Fruit fly (Drosophila melanogaster) whole organism, embryonic: Measurements from ENCODE around the gene PK1-R.

ENCODE experiments used
- Abd-B ChIP-seq: fragments of 200-800 bp; sonication (Bioruptor generic); optimal IDR thresholded peaks from 2 replicates; lab custom pipeline; 2018; ENCODE audit warnings: missing biosample characterization, mild to moderate bottlenecking, missing genetic modification characterization, moderate library complexity
- Aef1 ChIP-seq: fragments of 200-800 bp; sonication (Bioruptor generic); IDR thresholded peaks from 3 replicates; pipeline ENCODE4 v1.3.6; 2022; ENCODE audit warnings: missing biosample characterization, missing genetic modification characterization
- CG10209 ChIP-seq: fragments of 200-800 bp; sonication (Bioruptor generic); optimal IDR thresholded peaks from 3 replicates; lab custom pipeline; 2017; ENCODE audit warnings: missing biosample characterization, mild to moderate bottlenecking, missing genetic modification characterization, missing genetic modification reagents
- CG10462 ChIP-seq: fragments of 200-800 bp; sonication (Bioruptor generic); optimal IDR thresholded peaks from 2 replicates; lab custom pipeline; 2016; ENCODE audit warnings: missing biosample characterization, missing genetic modification characterization
- CG10543 ChIP-seq: fragments of 200-800 bp; sonication (Bioruptor generic); optimal IDR thresholded peaks from 3 replicates; lab custom pipeline; 2017; ENCODE audit warnings: missing biosample characterization, mild to moderate bottlenecking, missing genetic modification characterization, moderate library complexity
- CG10654 ChIP-seq: fragments of 200-800 bp; sonication (Bioruptor generic); optimal IDR thresholded peaks from 2 replicates; lab custom pipeline; 2016; ENCODE audit warnings: missing biosample characterization, missing genetic modification characterization
- CG11504 ChIP-seq: fragments of 200-800 bp; sonication (Bioruptor generic); optimal IDR thresholded peaks from 3 replicates; lab custom pipeline; 2019; ENCODE audit warnings: missing biosample characterization, mild to moderate bottlenecking, missing genetic modification characterization, moderate library complexity
- CG11560 ChIP-seq: fragments of 200-800 bp; sonication (Bioruptor generic); IDR thresholded peaks from 3 replicates; pipeline ENCODE4 v1.3.6; 2022; ENCODE audit warnings: missing biosample characterization, missing genetic modification characterization
- CG12071 ChIP-seq: fragments of 200-800 bp; sonication (Bioruptor generic); optimal IDR thresholded peaks from 3 replicates; lab custom pipeline; 2018; ENCODE audit warnings: missing biosample characterization, mild to moderate bottlenecking, missing genetic modification characterization
- CG12299 ChIP-seq: fragments of 200-800 bp; sonication (Bioruptor generic); optimal IDR thresholded peaks from 2 replicates; lab custom pipeline; 2018; ENCODE audit warnings: missing biosample characterization, mild to moderate bottlenecking, missing genetic modification characterization
- CG15269 ChIP-seq: fragments of 200-800 bp; sonication (Bioruptor generic); optimal IDR thresholded peaks from 2 replicates; lab custom pipeline; 2018; ENCODE audit warnings: missing biosample characterization, mild to moderate bottlenecking, missing genetic modification characterization, moderate library complexity
- CG17802 ChIP-seq: fragments of 200-800 bp; sonication (Bioruptor generic); optimal IDR thresholded peaks from 2 replicates; lab custom pipeline; 2018; ENCODE audit warnings: missing biosample characterization, mild to moderate bottlenecking, missing genetic modification characterization, moderate library complexity
- CG17829 ChIP-seq: fragments of 200-800 bp; optimal IDR thresholded peaks from 2 replicates; lab custom pipeline; 2019; ENCODE audit warnings: missing biosample characterization, mild to moderate bottlenecking, missing genetic modification characterization, moderate library complexity
- CG18476 ChIP-seq: fragments of 200-800 bp; sonication (Bioruptor generic); optimal IDR thresholded peaks from 2 replicates; lab custom pipeline; 2016; ENCODE audit warnings: missing biosample characterization, mild to moderate bottlenecking, missing genetic modification characterization
- CG31388 ChIP-seq: fragments of 200-800 bp; sonication (Bioruptor generic); optimal IDR thresholded peaks from 2 replicates; lab custom pipeline; 2016; ENCODE audit warnings: missing biosample characterization, missing genetic modification characterization
- CG32772 ChIP-seq: fragments of 200-800 bp; sonication (Bioruptor generic); IDR thresholded peaks from 2 replicates; pipeline ENCODE4 v1.3.6; 2022; ENCODE audit warnings: missing biosample characterization, missing genetic modification characterization
- CG3407 ChIP-seq: fragments of 200-800 bp; sonication (Bioruptor generic); optimal IDR thresholded peaks from 2 replicates; lab custom pipeline; 2018; ENCODE audit warnings: missing biosample characterization, mild to moderate bottlenecking, missing genetic modification characterization
- CG3995 ChIP-seq: fragments of 200-800 bp; sonication (Bioruptor generic); optimal IDR thresholded peaks from 3 replicates; lab custom pipeline; 2016; ENCODE audit warnings: missing biosample characterization, missing genetic modification characterization
- CG4282 ChIP-seq: fragments of 200-800 bp; sonication (Bioruptor generic); optimal IDR thresholded peaks from 2 replicates; lab custom pipeline; 2016; ENCODE audit warnings: missing biosample characterization, missing genetic modification characterization
- CG5245 ChIP-seq: fragments of 200-800 bp; sonication (Bioruptor generic); optimal IDR thresholded peaks from 3 replicates; lab custom pipeline; 2016; ENCODE audit warnings: missing biosample characterization, missing genetic modification characterization
- CG7357 ChIP-seq: fragments of 200-800 bp; sonication (Bioruptor generic); IDR thresholded peaks from 3 replicates; pipeline ENCODE4 v1.3.6; 2022; ENCODE audit warnings: missing biosample characterization, missing genetic modification characterization
- CG7786 ChIP-seq: fragments of 200-800 bp; sonication (Bioruptor generic); optimal IDR thresholded peaks from 2 replicates; lab custom pipeline; 2016; ENCODE audit warnings: missing biosample characterization, missing genetic modification characterization
- CG8281 ChIP-seq: fragments of 200-800 bp; sonication (Bioruptor generic); optimal IDR thresholded peaks from 2 replicates; lab custom pipeline; 2018; ENCODE audit warnings: missing biosample characterization, mild to moderate bottlenecking, missing genetic modification characterization, moderate library complexity
- CG8944 ChIP-seq: fragments of 200-800 bp; sonication (Bioruptor generic); optimal IDR thresholded peaks from 3 replicates; lab custom pipeline; 2016; ENCODE audit warnings: missing biosample characterization, missing genetic modification characterization
- CG9876 ChIP-seq: fragments of 200-800 bp; sonication (Bioruptor generic); optimal IDR thresholded peaks from 2 replicates; lab custom pipeline; 2016; ENCODE audit warnings: missing biosample characterization, missing genetic modification characterization
- Gug ChIP-seq: fragments of 200-800 bp; sonication (Bioruptor generic); IDR thresholded peaks from 4 replicates; pipeline ENCODE4 v1.3.6; 2022; ENCODE audit warnings: missing biosample characterization, missing genetic modification characterization
- HLH54F ChIP-seq: fragments of 200-800 bp; sonication (Bioruptor generic); optimal IDR thresholded peaks from 3 replicates; lab custom pipeline; 2016; ENCODE audit warnings: missing biosample characterization, missing genetic modification characterization
- NC2β ChIP-seq: fragments of 200-800 bp; sonication (Bioruptor generic); optimal IDR thresholded peaks from 2 replicates; lab custom pipeline; 2016; ENCODE audit warnings: missing biosample characterization, missing genetic modification characterization
- Neu2 ChIP-seq: fragments of 200-800 bp; sonication (Bioruptor generic); optimal IDR thresholded peaks from 3 replicates; lab custom pipeline; 2016; ENCODE audit warnings: missing biosample characterization, missing genetic modification characterization, borderline replicate concordance
- Scr ChIP-seq: fragments of 200-800 bp; sonication (Bioruptor generic); IDR thresholded peaks from 2 replicates; pipeline ENCODE4 v1.3.6; 2022; ENCODE audit warnings: missing biosample characterization, missing genetic modification characterization; ENCODE audit not compliant: partially characterized antibody
- Xrp1 ChIP-seq: fragments of 200-800 bp; sonication (Bioruptor generic); IDR thresholded peaks from 2 replicates; pipeline ENCODE4 v1.3.6; 2022; ENCODE audit warnings: missing biosample characterization, missing genetic modification characterization
- ash1 ChIP-seq: fragments of 200-800 bp; sonication (Bioruptor generic); optimal IDR thresholded peaks from 2 replicates; lab custom pipeline; 2018; ENCODE audit warnings: missing biosample characterization, mild to moderate bottlenecking, missing genetic modification characterization
- az2 ChIP-seq: fragments of 200-800 bp; sonication (Bioruptor generic); optimal IDR thresholded peaks from 3 replicates; lab custom pipeline; 2016; ENCODE audit warnings: missing biosample characterization, missing genetic modification characterization
- bab2 ChIP-seq: fragments of 200-800 bp; sonication (Bioruptor generic); optimal IDR thresholded peaks from 2 replicates; lab custom pipeline; 2016; ENCODE audit warnings: missing biosample characterization, missing genetic modification characterization
- emc ChIP-seq: fragments of 200-800 bp; sonication (Bioruptor generic); optimal IDR thresholded peaks from 2 replicates; lab custom pipeline; 2016; ENCODE audit warnings: missing biosample characterization, missing genetic modification characterization
- en ChIP-seq: fragments of 200-800 bp; sonication (Bioruptor generic); optimal IDR thresholded peaks from 2 replicates; lab custom pipeline; 2016; ENCODE audit warnings: missing biosample characterization, missing genetic modification characterization
- esg ChIP-seq: fragments of 200-800 bp; sonication (Bioruptor generic); conservative IDR thresholded peaks from 2 replicates; pipeline ENCODE4 v1.3.6; 2022; ENCODE audit warnings: missing biosample characterization, missing genetic modification characterization
- gcm ChIP-seq: fragments of 200-800 bp; sonication (Bioruptor generic); optimal IDR thresholded peaks from 2 replicates; lab custom pipeline; 2019; ENCODE audit warnings: missing biosample characterization, mild to moderate bottlenecking, missing genetic modification characterization, moderate library complexity
- gro ChIP-seq: fragments of 200-800 bp; sonication (Bioruptor generic); optimal IDR thresholded peaks from 2 replicates; lab custom pipeline; 2016; ENCODE audit warnings: missing biosample characterization, missing genetic modification characterization
- kah ChIP-seq: fragments of 200-800 bp; sonication (Bioruptor generic); optimal IDR thresholded peaks from 2 replicates; lab custom pipeline; 2018; ENCODE audit warnings: missing biosample characterization, mild to moderate bottlenecking, missing genetic modification characterization
- ken ChIP-seq: fragments of 200-800 bp; sonication (Bioruptor generic); IDR thresholded peaks from 3 replicates; pipeline ENCODE4 v1.3.6; 2022; ENCODE audit warnings: missing biosample characterization, missing genetic modification characterization
- klu ChIP-seq: fragments of 200-800 bp; sonication (Bioruptor generic); IDR thresholded peaks from 2 replicates; pipeline ENCODE4 v1.3.6; 2022; ENCODE audit warnings: missing biosample characterization, missing genetic modification characterization
- kni ChIP-seq: fragments of 200-800 bp; sonication (Bioruptor generic); optimal IDR thresholded peaks from 3 replicates; lab custom pipeline; 2017; ENCODE audit warnings: mild to moderate bottlenecking, missing biosample characterization, missing genetic modification reagents, missing genetic modification characterization
- ranshi ChIP-seq: fragments of 200-800 bp; sonication (Bioruptor generic); IDR thresholded peaks from 2 replicates; pipeline ENCODE4 v1.3.6; 2022; ENCODE audit warnings: missing biosample characterization, missing genetic modification characterization
- row ChIP-seq: fragments of 200-800 bp; sonication (Bioruptor generic); IDR thresholded peaks from 3 replicates; pipeline ENCODE4 v1.3.6; 2022; ENCODE audit warnings: missing biosample characterization, missing genetic modification characterization
- scrt ChIP-seq: fragments of 200-800 bp; sonication (Bioruptor generic); optimal IDR thresholded peaks from 2 replicates; lab custom pipeline; 2018; ENCODE audit warnings: missing biosample characterization, mild to moderate bottlenecking, missing genetic modification characterization, moderate library complexity
- sna ChIP-seq: fragments of 200-800 bp; sonication (Bioruptor generic); IDR thresholded peaks from 2 replicates; pipeline ENCODE4 v1.3.6; 2022; ENCODE audit warnings: missing biosample characterization, missing genetic modification characterization; ENCODE audit not compliant: partially characterized antibody
- tll ChIP-seq, 2 experiments: fragments of 200-800 bp in 1 of 2; fragments of >200 bp in 1 of 2; sonication (Bioruptor generic) in 1 of 2; optimal IDR thresholded peaks; 2 replicates each; lab custom pipeline; 2017 to 2019; ENCODE audit warnings: missing biosample characterization in 2 of 2, missing genetic modification characterization in 2 of 2, mild to moderate bottlenecking in 1 of 2, moderate library complexity in 1 of 2
- vnd ChIP-seq: fragments of 200-800 bp; sonication (Bioruptor generic); IDR thresholded peaks from 3 replicates; pipeline ENCODE4 v1.3.6; 2022; ENCODE audit warnings: missing biosample characterization, missing genetic modification characterization; ENCODE audit not compliant: partially characterized antibody

Gene PK1-R

dm6 chr3R:14088887-14089567 lies 13.9 kb downstream of the PK1-R start, which contains the start of gene Npc2b (continued):
- no peak for TF ChIP-seq Neu2 (GFP tag; lab: Kevin White, UChicago)
- no peak for TF ChIP-seq CG8281 (tag; lab: Kevin White, UChicago)
- peak; percentile 4 for TF ChIP-seq gcm
- peak; percentile 14 for TF ChIP-seq gro (GFP tag; lab: Kevin White, UChicago)
- TF ChIP-seq klu (GFP tag; lab: Robert Waterston, UW), result 0 out of 2 replicates have a peak, but pooled peaks have one; percentile 14
- peak; percentile 46 for TF ChIP-seq NC2β (GFP tag; lab: Kevin White, UChicago)
- peak; percentile 56 for TF ChIP-seq CG15269 (tag; lab: Kevin White, UChicago)
- TF ChIP-seq esg, result 0 out of 2 replicates have a peak, but pooled peaks have one; percentile 7
- peak; percentile 21 for TF ChIP-seq CG17829 (tag; lab: Kevin White, UChicago)
- TF ChIP-seq ash1 (GFP tag; lab: Kevin White, UChicago), result peak; percentile 12
- peak; percentile 62 for TF ChIP-seq CG8944 (GFP tag; lab: Kevin White, UChicago)
- TF ChIP-seq tll (GFP tag; optimal IDR thresholded peaks at IDR 0.05; lab: Kevin White, UChicago), result no peak
- TF ChIP-seq Gug, result 0 out of 4 replicates have a peak, but pooled peaks have one; percentile 6
- TF ChIP-seq CG10462 (GFP tag; lab: Kevin White, UChicago), result no peak
- no peak for TF ChIP-seq kah (GFP tag; lab: Kevin White, UChicago)
- peak; percentile 56; the same call in 2 of the 3 replicates for TF ChIP-seq Aef1 (GFP tag; lab: Robert Waterston, UW)
- TF ChIP-seq CG3407 (GFP tag; lab: Kevin White, UChicago), result peak; percentile 41
- TF ChIP-seq CG3995, result no peak
- TF ChIP-seq scrt (GFP tag; lab: Kevin White, UChicago), result peak; percentile 11
- no peak for TF ChIP-seq emc (GFP tag; lab: Kevin White, UChicago)
- TF ChIP-seq CG5245 (GFP tag; lab: Kevin White, UChicago), result peak; percentile 54
- no peak for TF ChIP-seq CG10654 (GFP tag; lab: Kevin White, UChicago)
- TF ChIP-seq CG10209 (GFP tag; lab: Kevin White, UChicago), result peak; percentile 49
- peak; percentile 74 for TF ChIP-seq CG11504 (tag; lab: Kevin White, UChicago)
- peak; percentile 11 for TF ChIP-seq CG7786 (GFP tag; lab: Kevin White, UChicago)
- TF ChIP-seq sna (GFP tag; lab: Robert Waterston, UW), result no peak
- TF ChIP-seq bab2 (GFP tag; lab: Kevin White, UChicago), result peak; percentile 47
- no peak for TF ChIP-seq CG18476 (GFP tag; lab: Kevin White, UChicago)
- TF ChIP-seq Xrp1 (GFP tag; lab: Robert Waterston, UW), result peak; percentile 52
- peak; percentile 49 for TF ChIP-seq row (GFP tag; lab: Robert Waterston, UW)
- TF ChIP-seq ken (GFP tag; lab: Robert Waterston, UW), result peak; percentile 50; the same call in 2 of the 3 replicates
- TF ChIP-seq CG12299, result no peak
- no peak for TF ChIP-seq CG32772 (GFP tag; lab: Robert Waterston, UW)
- TF ChIP-seq CG31388 (GFP tag; lab: Kevin White, UChicago), result peak; percentile 18
- peak; percentile 56 for TF ChIP-seq CG9876
- peak; percentile 54 for TF ChIP-seq en
- TF ChIP-seq Scr (GFP tag; lab: Robert Waterston, UW), result peak; percentile 38; the same call in 1 of the 2 replicates
- no peak for TF ChIP-seq vnd (GFP tag; lab: Robert Waterston, UW)
- peak; percentile 17 for TF ChIP-seq CG10543 (GFP tag; lab: Kevin White, UChicago)
- TF ChIP-seq CG7357 (GFP tag; lab: Robert Waterston, UW), result 0 out of 3 replicates have a peak, but pooled peaks have one; percentile 24
- TF ChIP-seq CG12071 (GFP tag; lab: Kevin White, UChicago), result peak; percentile 43
- TF ChIP-seq Abd-B (GFP tag; lab: Kevin White, UChicago), result peak; percentile 42
- no peak for TF ChIP-seq CG11560 (tag; lab: Robert Waterston, UW)
- TF ChIP-seq CG4282 (GFP tag; lab: Kevin White, UChicago), result peak; percentile 37
- TF ChIP-seq kni (GFP tag; lab: Kevin White, UChicago), result peak; percentile 3
- peak; percentile 39 for TF ChIP-seq CG17802
- 0 out of 2 replicates have a peak, but pooled peaks have one; percentile 16 for TF ChIP-seq ranshi
- TF ChIP-seq HLH54F, result peak; percentile 58
- peak; percentile 64 for TF ChIP-seq az2 (GFP tag; lab: Kevin White, UChicago)
